Worm (Caenorhabditis elegans): ENCODE measurements around the gene cyn-8.

DNA sequence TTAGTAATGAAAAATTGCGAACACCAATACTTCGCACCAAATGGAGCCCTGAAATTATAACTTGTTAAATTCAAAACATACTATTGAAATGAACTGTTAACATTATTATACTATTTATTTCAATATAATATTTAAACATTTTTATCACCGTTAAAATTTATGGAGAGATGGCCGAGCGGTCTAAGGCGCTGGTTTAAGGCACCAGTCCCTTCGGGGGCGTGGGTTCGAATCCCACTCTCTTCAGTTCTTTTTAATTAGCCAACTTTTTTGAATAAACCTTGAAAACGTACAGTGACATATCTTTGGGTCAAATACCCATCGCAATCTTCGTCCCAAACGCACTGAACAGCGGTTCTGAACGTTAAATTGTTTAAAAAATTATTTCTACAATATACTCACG, 28.3 kb downstream of the cyn-8 start:
- TF ChIP-seq ama-1 (optimal IDR thresholded peaks at IDR 0.05): no peak
- no peak for TF ChIP-seq scrt-1 (GFP tag; IDR thresholded peaks at IDR 0.05)
- no peak for TF ChIP-seq sea-1 (GFP tag; conservative IDR thresholded peaks at IDR 0.05)
- TF ChIP-seq ets-7 (tag; optimal IDR thresholded peaks at IDR 0.05): no peak
